Worm (Caenorhabditis elegans): ENCODE results near the gene ZK418.10.
A peak's percentile ranks its signal among the peaks of the same experiment; 100 is the strongest.

The ZK418.10 gene

ce11 chrIII:7096481-7096880, 6.0 kb upstream of the ZK418.10 start:
- TF ChIP-seq akir-1 (GFP tag; optimal IDR thresholded peaks at IDR 0.05) (no peak), hmg-20 (GFP tag; IDR thresholded peaks at IDR 0.05) (no peak), aptf-2 (GFP tag; conservative IDR thresholded peaks at IDR 0.05) (no peak), F33H1.4 (GFP tag; IDR thresholded peaks at IDR 0.05) (no peak), dox-1 (GFP tag; IDR thresholded peaks at IDR 0.05) (no peak), tlf-1 (GFP tag; optimal IDR thresholded peaks at IDR 0.05) (no peak), snpc-3.4 (tag; optimal IDR thresholded peaks at IDR 0.05) (no peak), pbrm-1 (GFP tag; IDR thresholded peaks at IDR 0.05) (no peak), B0035.1 (tag; optimal IDR thresholded peaks at IDR 0.05) (no peak)

ce11 chrIII:7095156-7095555, 4.7 kb upstream of the ZK418.10 start, which contains the start of gene nhr-9:
nhr-9 (plus strand) TSS chrIII:7095462.
- TF ChIP-seq lin-40 (tag; optimal IDR thresholded peaks at IDR 0.05) (no peak), ztf-22 (GFP tag; optimal IDR thresholded peaks at IDR 0.05) (no peak), egl-44 (GFP tag; IDR thresholded peaks at IDR 0.05) (no peak)

- TF ChIP-seq snpc-1.3 (tag; optimal IDR thresholded peaks at IDR 0.05; ENCODE audit: insufficient read depth), result no peak
- TF ChIP-seq hlh-12 (tag; optimal IDR thresholded peaks at IDR 0.05), result no peak
- no peak for TF ChIP-seq sdz-38 (tag; optimal IDR thresholded peaks at IDR 0.05)
- no peak for TF ChIP-seq ceh-79 (tag; optimal IDR thresholded peaks at IDR 0.05)
- TF ChIP-seq him-1 (tag; optimal IDR thresholded peaks at IDR 0.05), result no peak
- TF ChIP-seq lin-26 (GFP tag; IDR thresholded peaks at IDR 0.05), result no peak
- no peak for TF ChIP-seq let-526 (GFP tag; IDR thresholded peaks at IDR 0.05)
- no peak for TF ChIP-seq mel-28 (tag; optimal IDR thresholded peaks at IDR 0.05; ENCODE audit: borderline replicate concordance)
- no peak for TF ChIP-seq rpc-1 (optimal IDR thresholded peaks at IDR 0.05)
- TF ChIP-seq rpc-1 (tag; optimal IDR thresholded peaks at IDR 0.05), result no peak
- no peak for TF ChIP-seq lag-1 (GFP tag; IDR thresholded peaks at IDR 0.05)
- no peak for TF ChIP-seq ceh-58 (GFP tag; IDR thresholded peaks at IDR 0.05)
- no peak for TF ChIP-seq C06A6.2 (GFP tag; conservative IDR thresholded peaks at IDR 0.05)
- TF ChIP-seq F39B2.1 (GFP tag; IDR thresholded peaks at IDR 0.05), result no peak
- no peak for TF ChIP-seq attf-3 (GFP tag; conservative IDR thresholded peaks at IDR 0.05)
- no peak for TF ChIP-seq lin-40 (tag; optimal IDR thresholded peaks at IDR 0.05)
Measured at ce11 chrIII:7091042-7091441, 550 bp upstream of the ZK418.10 start, which contains the start of gene ZK418.2. ZK418.2 (plus strand) TSS chrIII:7091342.

ce11 chrIII:7087691-7088323, 2.7 kb downstream of the ZK418.10 start, which contains the start of gene fubl-2:
fubl-2 (minus strand) TSS chrIII:7087741.
- TF ChIP-seq somi-1 (GFP tag; optimal IDR thresholded peaks at IDR 0.05) (no peak), Y56A3A.18 (GFP tag; IDR thresholded peaks at IDR 0.05) (no peak), zfh-2 (GFP tag; conservative IDR thresholded peaks at IDR 0.05) (no peak), pbrm-1 (GFP tag; IDR thresholded peaks at IDR 0.05) (no peak), ceh-100 (GFP tag; IDR thresholded peaks at IDR 0.05) (0 out of 2 replicates have a peak, but pooled peaks have one; percentile 31), sea-2 (GFP tag; IDR thresholded peaks at IDR 0.05) (no peak), nhr-27 (tag; optimal IDR thresholded peaks at IDR 0.05) (no peak), him-1 (tag; optimal IDR thresholded peaks at IDR 0.05) (peak; percentile 5), bed-1 (GFP tag; IDR thresholded peaks at IDR 0.05) (no peak), dpff-1 (tag; optimal IDR thresholded peaks at IDR 0.05) (no peak), rec-8 (tag; optimal IDR thresholded peaks at IDR 0.05) (peak in 1 of 2 experiments; percentile 26), let-607 (tag; optimal IDR thresholded peaks at IDR 0.05) (peak in 1 of 2 experiments; percentile 14), Y53G8AR.9 (GFP tag; conservative IDR thresholded peaks at IDR 0.05) (no peak), aptf-2 (GFP tag; conservative IDR thresholded peaks at IDR 0.05) (0 out of 2 replicates have a peak, but pooled peaks have one; percentile 63), lsy-27 (tag; optimal IDR thresholded peaks at IDR 0.05; ENCODE audit: borderline replicate concordance, insufficient read depth) (no peak), T26A5.8 (tag; optimal IDR thresholded peaks at IDR 0.05) (no peak), xnd-1 (tag; optimal IDR thresholded peaks at IDR 0.05) (no peak), egl-18 (GFP tag; IDR thresholded peaks at IDR 0.05) (no peak), hlh-12 (tag; optimal IDR thresholded peaks at IDR 0.05) (no peak), madf-3 (GFP tag; IDR thresholded peaks at IDR 0.05) (no peak), cebp-2 (GFP tag; IDR thresholded peaks at IDR 0.05) (no peak)
